Fruit fly (Drosophila melanogaster) whole organism, wandering third instar larva: ENCODE results near the gene Gr22c.

Source experiments
- Abd-B ChIP-seq: fragments of >200 bp; optimal IDR thresholded peaks from 2 replicates; lab custom pipeline; 2017; ENCODE audit warnings: missing biosample characterization, missing genetic modification characterization
- CG32264 ChIP-seq: fragments of 200-800 bp; sonication (Bioruptor generic); optimal IDR thresholded peaks from 2 replicates; lab custom pipeline; 2016; ENCODE audit warnings: missing biosample characterization, missing genetic modification characterization
- CG9705 ChIP-seq: fragments of 200-800 bp; sonication (Bioruptor generic); optimal IDR thresholded peaks from 2 replicates; lab custom pipeline; 2018; ENCODE audit warnings: missing biosample characterization, mild to moderate bottlenecking, missing genetic modification characterization
- CrebA ChIP-seq: fragments of 200-800 bp; sonication (Bioruptor generic); optimal IDR thresholded peaks from 2 replicates; lab custom pipeline; 2016; ENCODE audit warnings: missing biosample characterization, mild to moderate bottlenecking, missing genetic modification characterization, borderline replicate concordance
- Dfd ChIP-seq: fragments of >200 bp; optimal IDR thresholded peaks from 2 replicates; lab custom pipeline; 2017; ENCODE audit warnings: missing biosample characterization, missing genetic modification characterization
- GATAd ChIP-seq: sonication (Bioruptor generic); optimal IDR thresholded peaks from 2 replicates; lab custom pipeline; 2016; ENCODE audit warnings: missing biosample characterization, missing genetic modification characterization
- HLH106 ChIP-seq: fragments of 200-800 bp; optimal IDR thresholded peaks from 3 replicates; lab custom pipeline; 2019; ENCODE audit warnings: missing biosample characterization, mild to moderate bottlenecking, missing genetic modification characterization, moderate library complexity
- Hr83 ChIP-seq: fragments of 200-300 bp; sonication (Bioruptor generic); optimal IDR thresholded peaks from 2 replicates; lab custom pipeline; 2016; ENCODE audit warnings: missing biosample characterization, mild to moderate bottlenecking, missing genetic modification characterization, moderate library complexity; ENCODE audit not compliant: poor library complexity, severe bottlenecking
- Jra ChIP-seq: sonication (Bioruptor generic); optimal IDR thresholded peaks from 2 replicates; lab custom pipeline; 2016; ENCODE audit warnings: missing biosample characterization, missing genetic modification characterization
- Mio ChIP-seq: sonication (Bioruptor generic); optimal IDR thresholded peaks from 2 replicates; lab custom pipeline; 2016; ENCODE audit warnings: missing biosample characterization, missing genetic modification characterization
- N ChIP-seq: fragments of >200 bp; optimal IDR thresholded peaks from 2 replicates; lab custom pipeline; 2018; ENCODE audit warnings: missing biosample characterization, missing external identifiers, missing genetic modification characterization
- OdsH ChIP-seq: fragments of 200-800 bp; sonication (Bioruptor generic); optimal IDR thresholded peaks from 2 replicates; lab custom pipeline; 2016; ENCODE audit warnings: missing biosample characterization, mild to moderate bottlenecking, missing genetic modification characterization
- Rel ChIP-seq, 2 experiments: fragments of 200-800 bp; sonication (Bioruptor generic) in 1 of 2; optimal IDR thresholded peaks; 2 replicates in 1 of 2; 3 replicates in 1 of 2; lab custom pipeline; 2016 to 2019; ENCODE audit warnings: mild to moderate bottlenecking in 2 of 2, missing biosample characterization in 2 of 2, missing genetic modification characterization in 2 of 2, moderate library complexity in 1 of 2
- Sp1 ChIP-seq: fragments of 200-800 bp; sonication (Bioruptor generic); optimal IDR thresholded peaks from 3 replicates; lab custom pipeline; 2019; ENCODE audit warnings: missing biosample characterization, mild to moderate bottlenecking, missing genetic modification characterization, moderate library complexity
- Vsx2 ChIP-seq: fragments of 200-300, 225-300 bp; sonication (Bioruptor generic); optimal IDR thresholded peaks from 2 replicates; lab custom pipeline; 2018; ENCODE audit warnings: missing biosample characterization, missing genetic modification characterization; ENCODE audit not compliant: partially characterized antibody
- br ChIP-seq: fragments of 200-800 bp; sonication (Bioruptor generic); optimal IDR thresholded peaks from 2 replicates; lab custom pipeline; 2016; ENCODE audit warnings: missing biosample characterization, missing genetic modification characterization
- dl ChIP-seq, 2 experiments: fragments of 175-275, 200-275 bp in 1 of 2; fragments of 200-275 bp in 1 of 2; sonication (Bioruptor generic); optimal IDR thresholded peaks; lab custom pipeline; 2018; ENCODE audit warnings: mild to moderate bottlenecking in 2 of 2, missing biosample characterization in 2 of 2, missing genetic modification characterization in 2 of 2, moderate library complexity in 2 of 2; ENCODE audit not compliant: partially characterized antibody in 2 of 2, insufficient read depth in 1 of 2
- dmrt93B ChIP-seq: fragments of 200-800 bp; sonication (Bioruptor generic); optimal IDR thresholded peaks from 2 replicates; lab custom pipeline; 2018; ENCODE audit warnings: missing biosample characterization, mild to moderate bottlenecking, missing genetic modification characterization
- dsf ChIP-seq: sonication (Bioruptor generic); optimal IDR thresholded peaks from 2 replicates; lab custom pipeline; 2016; ENCODE audit warnings: missing biosample characterization, missing genetic modification characterization, borderline replicate concordance
- ey ChIP-seq: fragments of 200-800 bp; sonication (Bioruptor generic); optimal IDR thresholded peaks from 2 replicates; lab custom pipeline; 2016; ENCODE audit warnings: missing biosample characterization, missing genetic modification characterization
- fru ChIP-seq: fragments of 200-800 bp; sonication (Bioruptor generic); optimal IDR thresholded peaks from 3 replicates; lab custom pipeline; 2016; ENCODE audit warnings: missing biosample characterization, mild to moderate bottlenecking, missing genetic modification characterization
- h ChIP-seq: fragments of 200-800 bp; sonication (Bioruptor generic); optimal IDR thresholded peaks from 3 replicates; lab custom pipeline; 2016; ENCODE audit warnings: missing biosample characterization, mild to moderate bottlenecking, missing genetic modification characterization
- jim ChIP-seq: fragments of 175-275, 200-325 bp; sonication (Bioruptor generic); optimal IDR thresholded peaks from 2 replicates; lab custom pipeline; 2016; ENCODE audit warnings: missing biosample characterization, mild to moderate bottlenecking, missing genetic modification characterization
- pan ChIP-seq: fragments of >200 bp; optimal IDR thresholded peaks from 2 replicates; lab custom pipeline; 2017
- psq ChIP-seq: fragments of 200-800 bp; sonication (Bioruptor generic); optimal IDR thresholded peaks from 3 replicates; lab custom pipeline; 2017; ENCODE audit warnings: missing biosample characterization, mild to moderate bottlenecking, missing genetic modification characterization, moderate library complexity
- rgr ChIP-seq: fragments of 200-800 bp; sonication (Bioruptor generic); optimal IDR thresholded peaks from 3 replicates; lab custom pipeline; 2016; ENCODE audit warnings: missing biosample characterization, mild to moderate bottlenecking, missing genetic modification characterization
- sage ChIP-seq: fragments of 200-800 bp; sonication (Bioruptor generic); optimal IDR thresholded peaks from 2 replicates; lab custom pipeline; 2016; ENCODE audit warnings: missing biosample characterization, mild to moderate bottlenecking, missing genetic modification characterization
- tai ChIP-seq: sonication (Bioruptor generic); optimal IDR thresholded peaks from 2 replicates; lab custom pipeline; 2016; ENCODE audit warnings: missing biosample characterization, missing genetic modification characterization
- woc ChIP-seq: sonication (Bioruptor generic); optimal IDR thresholded peaks from 2 replicates; lab custom pipeline; 2016; ENCODE audit warnings: missing biosample characterization, mild to moderate bottlenecking, missing genetic modification characterization

Gr22c gene

dm6 chr2L:1794817-1795216, 3.2 kb upstream of the Gr22c start, which contains the start of gene Gr22a:
Gene Gr22a, minus strand, starts transcription at chr2L:1794917.
- no peak for TF ChIP-seq N (GFP tag; lab: Kevin White, UChicago)
- no peak for TF ChIP-seq OdsH (GFP tag; lab: Kevin White, UChicago)
- TF ChIP-seq CG9705 (GFP tag; lab: Kevin White, UChicago) = no peak
- no peak for TF ChIP-seq rgr (GFP tag; lab: Kevin White, UChicago)
- TF ChIP-seq dsf (GFP tag; lab: Kevin White, UChicago) = no peak
- no peak for TF ChIP-seq Abd-B (GFP tag; lab: Kevin White, UChicago)
- TF ChIP-seq Rel (GFP tag; optimal IDR thresholded peaks at IDR 0.05; lab: Kevin White, UChicago) = no peak
- no peak for TF ChIP-seq Rel (tag; optimal IDR thresholded peaks at IDR 0.05; lab: Kevin White, UChicago)

DNA sequence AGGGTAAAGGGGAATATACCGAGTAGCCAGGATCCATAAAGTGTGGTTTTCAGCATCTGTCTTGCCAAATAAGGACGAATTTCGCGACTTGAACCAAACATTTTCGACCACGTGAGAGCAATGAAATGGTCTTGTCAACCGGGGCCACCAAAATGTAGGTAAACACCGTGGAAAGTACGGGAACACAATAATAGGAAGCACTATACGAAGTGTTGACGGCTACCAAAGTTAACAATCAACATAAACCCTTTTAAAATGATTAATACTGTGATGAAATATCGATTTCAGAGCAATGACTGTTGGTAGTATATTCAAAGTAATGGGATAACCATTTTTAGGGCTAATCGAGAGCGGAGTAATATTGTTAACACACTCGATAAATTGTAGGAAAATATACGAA, 1.5 kb upstream of the Gr22c start, which contains the start of gene Gr22b:
TSS of gene Gr22b (minus strand) at position 101 of the 400 bp plus-strand sequence.
- TF ChIP-seq psq (GFP tag; lab: Kevin White, UChicago) = no peak
- TF ChIP-seq Jra (GFP tag; lab: Kevin White, UChicago) = no peak

dm6 chr2L:1790261-1790660, 1.4 kb downstream of the Gr22c start, which contains the start of gene Gr22d:
Gene Gr22d, minus strand, starts transcription at chr2L:1790361.
- TF ChIP-seq Dfd (GFP tag; lab: Kevin White, UChicago) (no peak), Vsx2 (GFP tag; lab: Kevin White, UChicago) (no peak), dmrt93B (no peak), dsf (GFP tag; lab: Kevin White, UChicago) (no peak), OdsH (GFP tag; lab: Kevin White, UChicago) (no peak), Hr83 (GFP tag; lab: Kevin White, UChicago) (no peak), tai (GFP tag; lab: Kevin White, UChicago) (no peak), Rel (GFP tag; optimal IDR thresholded peaks at IDR 0.05; lab: Kevin White, UChicago) (no peak), Rel (tag; optimal IDR thresholded peaks at IDR 0.05; lab: Kevin White, UChicago) (no peak), Jra (GFP tag; lab: Kevin White, UChicago) (no peak), GATAd (no peak), dl (GFP tag; optimal IDR thresholded peaks at IDR 0.05; lab: Kevin White, UChicago; ENCODE audit: insufficient read depth in 1 of 2, partially characterized antibody in 2 of 2) (no peak), ey (GFP tag; lab: Kevin White, UChicago) (no peak), fru (GFP tag; lab: Kevin White, UChicago) (no peak), pan (no peak), h (no peak), Mio (GFP tag; lab: Kevin White, UChicago) (no peak), HLH106 (tag; lab: Kevin White, UChicago) (no peak), psq (GFP tag; lab: Kevin White, UChicago) (no peak), Abd-B (GFP tag; lab: Kevin White, UChicago) (no peak)

dm6 chr2L:1787929-1788328, 3.7 kb downstream of the Gr22c start:
- no peak for TF ChIP-seq Vsx2 (GFP tag; lab: Kevin White, UChicago)
- TF ChIP-seq GATAd = no peak
- no peak for TF ChIP-seq CG32264 (GFP tag; lab: Kevin White, UChicago)
- TF ChIP-seq HLH106 (tag; lab: Kevin White, UChicago) = no peak
- TF ChIP-seq jim (GFP tag; lab: Kevin White, UChicago) = no peak
- TF ChIP-seq Hr83 (GFP tag; lab: Kevin White, UChicago) = no peak
- no peak for TF ChIP-seq ey (GFP tag; lab: Kevin White, UChicago)
- TF ChIP-seq br (GFP tag; lab: Kevin White, UChicago) = no peak
- TF ChIP-seq pan = no peak
- TF ChIP-seq Abd-B (GFP tag; lab: Kevin White, UChicago) = no peak
- TF ChIP-seq dmrt93B = no peak
- TF ChIP-seq h = no peak
- TF ChIP-seq tai (GFP tag; lab: Kevin White, UChicago) = no peak
- TF ChIP-seq CG9705 (GFP tag; lab: Kevin White, UChicago) = no peak
- no peak for TF ChIP-seq sage (GFP tag; lab: Kevin White, UChicago)
- TF ChIP-seq Mio (GFP tag; lab: Kevin White, UChicago) = no peak
- TF ChIP-seq fru (GFP tag; lab: Kevin White, UChicago) = no peak
- TF ChIP-seq OdsH (GFP tag; lab: Kevin White, UChicago) = no peak

dm6 chr2L:1783762-1784161, 7.9 kb downstream of the Gr22c start, which contains the start of gene Gr22e:
Gene Gr22e, plus strand, starts transcription at chr2L:1784062.
- TF ChIP-seq CrebA (GFP tag; lab: Kevin White, UChicago) = no peak
- no peak for TF ChIP-seq Vsx2 (GFP tag; lab: Kevin White, UChicago)
- TF ChIP-seq Rel (GFP tag; optimal IDR thresholded peaks at IDR 0.05; lab: Kevin White, UChicago) = no peak
- no peak for TF ChIP-seq Rel (tag; optimal IDR thresholded peaks at IDR 0.05; lab: Kevin White, UChicago)
- TF ChIP-seq psq (GFP tag; lab: Kevin White, UChicago) = no peak
- no peak for TF ChIP-seq Sp1 (GFP tag; lab: Kevin White, UChicago)
- no peak for TF ChIP-seq ey (GFP tag; lab: Kevin White, UChicago)
- TF ChIP-seq GATAd = no peak
- TF ChIP-seq dmrt93B = no peak
- no peak for TF ChIP-seq h
- no peak for TF ChIP-seq Jra (GFP tag; lab: Kevin White, UChicago)
- no peak for TF ChIP-seq woc (GFP tag; lab: Kevin White, UChicago)
- no peak for TF ChIP-seq tai (GFP tag; lab: Kevin White, UChicago)
- no peak for TF ChIP-seq Dfd (GFP tag; lab: Kevin White, UChicago)
- no peak for TF ChIP-seq dl (GFP tag; optimal IDR thresholded peaks at IDR 0.05; lab: Kevin White, UChicago; ENCODE audit: insufficient read depth in 1 of 2, partially characterized antibody in 2 of 2)
- no peak for TF ChIP-seq Hr83 (GFP tag; lab: Kevin White, UChicago)
